Fruit fly (Drosophila melanogaster) whole organism: Measurements from ENCODE around the gene CG4455.

ENCODE experiments used
- CG8478 ChIP-seq: fragments of >200 bp; optimal IDR thresholded peaks from 2 replicates; lab custom pipeline; 2018; ENCODE audit warnings: inconsistent platforms
- Dll ChIP-seq: fragments of >200 bp; optimal IDR thresholded peaks from 2 replicates; lab custom pipeline; 2017
- EcR ChIP-seq, 2 experiments: fragments of >200 bp; optimal IDR thresholded peaks; 2 replicates each; lab custom pipeline; 2017; ENCODE audit warnings: missing biosample characterization in 2 of 2, missing genetic modification characterization in 2 of 2, missing genetic modification reagents in 2 of 2
- pan ChIP-seq: fragments of >200 bp; optimal IDR thresholded peaks from 2 replicates; lab custom pipeline; 2017
- psq ChIP-seq: fragments of >200 bp; optimal IDR thresholded peaks from 2 replicates; lab custom pipeline; 2017
- usp ChIP-seq: fragments of >200 bp; optimal IDR thresholded peaks from 2 replicates; lab custom pipeline; 2017; ENCODE audit warnings: missing biosample characterization, missing genetic modification characterization, mixed read lengths

The CG4455 gene

DNA sequence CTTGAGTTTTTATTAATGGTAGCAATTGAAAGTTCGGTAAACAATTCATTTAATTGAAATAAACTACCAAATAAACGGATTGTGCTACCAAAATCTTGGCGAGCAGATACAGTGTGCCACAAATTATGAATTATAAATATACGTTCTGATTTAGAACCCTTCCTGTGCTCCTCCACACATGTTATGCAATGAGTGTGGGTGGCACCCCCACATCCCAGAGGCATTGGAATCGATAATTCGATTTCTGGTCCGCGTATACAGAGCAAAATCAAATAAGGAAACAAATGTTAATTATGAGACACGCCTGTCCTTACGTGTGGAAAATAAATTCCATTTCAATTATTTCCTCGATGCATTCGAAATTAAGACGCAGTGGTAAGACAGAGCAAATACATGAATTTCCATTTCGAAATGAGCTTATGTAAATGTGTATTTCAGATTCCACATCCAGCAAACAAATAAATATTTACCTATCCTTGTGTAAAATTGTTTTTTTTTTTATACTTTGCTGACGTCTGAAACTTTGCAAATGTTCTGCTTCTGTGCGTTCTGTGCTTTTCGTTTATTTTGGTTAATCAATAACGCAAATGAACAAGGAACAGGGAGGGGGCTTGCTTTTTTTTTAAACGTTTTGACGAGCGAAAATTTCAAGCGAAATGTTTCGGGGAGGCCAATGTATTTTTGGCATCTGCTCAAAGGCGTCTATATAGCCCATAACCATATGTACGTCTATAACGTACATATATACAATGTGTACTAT is 30.7 kb upstream of the CG4455 start:
- TF ChIP-seq EcR (GFP tag; optimal IDR thresholded peaks at IDR 0.05; lab: Kevin White, UChicago), result no peak
- TF ChIP-seq Dll (lab: Kevin White, UChicago), result no peak
- TF ChIP-seq psq (lab: Kevin White, UChicago), result no peak
- TF ChIP-seq pan, result no peak
- no peak for TF ChIP-seq CG8478 (lab: Kevin White, UChicago)
- no peak for TF ChIP-seq usp

DNA sequence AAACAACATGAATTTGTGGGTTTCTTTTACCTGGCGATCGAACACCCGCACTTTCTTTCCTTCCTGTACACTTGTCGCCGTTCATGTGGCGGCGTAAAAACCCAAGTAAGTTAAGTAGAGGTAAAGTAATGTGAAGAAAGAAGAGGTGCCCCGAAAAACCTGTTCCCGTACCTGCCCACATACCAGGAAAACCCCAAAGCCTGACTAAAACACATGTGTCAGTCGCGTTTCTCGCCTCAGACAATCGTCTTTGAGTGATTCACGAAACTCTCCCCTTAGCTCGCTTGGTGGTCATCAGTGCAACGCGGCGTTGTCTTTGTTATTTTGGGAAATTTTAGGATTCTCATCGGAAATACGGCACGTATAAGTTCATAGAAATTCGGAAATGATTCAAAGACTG is 29.2 kb upstream of the CG4455 start:
- TF ChIP-seq psq (lab: Kevin White, UChicago), result no peak
- no peak for TF ChIP-seq usp
- TF ChIP-seq Dll (lab: Kevin White, UChicago), result no peak
- TF ChIP-seq EcR (GFP tag; optimal IDR thresholded peaks at IDR 0.05; lab: Kevin White, UChicago), result no peak
- no peak for TF ChIP-seq CG8478 (lab: Kevin White, UChicago)
- no peak for TF ChIP-seq pan

DNA sequence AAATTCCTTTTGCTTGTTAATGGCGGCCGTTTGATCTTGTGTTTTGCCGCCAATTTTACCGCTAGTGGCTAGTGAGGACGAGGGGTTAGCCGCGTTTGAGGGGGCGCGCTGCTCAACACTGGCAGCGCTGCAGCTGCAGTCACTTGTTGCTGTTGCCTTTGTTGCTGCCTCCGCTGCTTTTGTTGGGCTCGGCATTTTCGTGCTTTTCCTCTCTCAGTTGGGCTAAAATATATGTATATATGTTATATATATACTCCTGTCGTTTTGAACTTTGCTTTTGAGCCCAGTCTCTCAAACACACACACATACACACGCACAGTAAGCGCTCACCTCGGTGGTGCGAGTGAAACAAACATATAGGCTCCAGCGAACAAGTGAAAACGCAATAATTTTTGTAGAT is 27.9 kb upstream of the CG4455 start:
- no peak for TF ChIP-seq CG8478 (lab: Kevin White, UChicago)
- no peak for TF ChIP-seq pan
- no peak for TF ChIP-seq Dll (lab: Kevin White, UChicago)
- TF ChIP-seq psq (lab: Kevin White, UChicago), result no peak
- no peak for TF ChIP-seq EcR (GFP tag; optimal IDR thresholded peaks at IDR 0.05; lab: Kevin White, UChicago)
- no peak for TF ChIP-seq usp

DNA sequence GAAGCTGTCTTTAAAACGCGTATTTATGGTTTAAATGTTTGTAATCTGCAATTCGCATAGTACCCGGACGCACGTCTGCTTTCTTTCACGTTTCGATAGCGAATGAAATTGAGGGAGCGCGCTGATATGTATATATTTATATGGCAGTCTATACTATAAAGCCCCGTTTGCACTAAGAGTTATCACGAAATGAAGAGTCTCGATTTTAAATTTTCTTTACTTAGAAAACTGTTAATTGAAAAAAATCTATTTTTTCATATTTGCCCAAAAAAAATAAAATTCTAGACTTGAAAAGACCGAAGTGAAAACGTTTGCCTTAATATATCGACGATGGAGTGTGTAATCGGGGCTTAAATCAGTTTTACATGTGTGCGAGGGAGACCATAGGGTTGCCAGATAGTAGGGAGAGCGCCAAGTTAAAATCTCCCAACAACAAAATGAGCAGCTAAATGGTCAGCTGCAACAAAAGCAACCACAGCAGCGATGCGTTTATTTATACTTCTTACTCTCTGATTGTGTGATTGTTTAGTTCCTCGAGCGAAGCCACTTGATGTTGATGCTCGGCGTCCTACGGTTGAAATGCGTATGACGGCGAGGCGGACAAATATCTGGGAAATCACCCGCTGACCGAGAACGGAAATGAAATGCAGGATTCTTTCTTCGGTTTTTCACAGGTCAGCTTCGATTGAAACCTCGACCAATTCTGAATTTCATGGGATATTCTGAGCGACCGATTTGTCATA is 27.0 kb upstream of the CG4455 start, which contains the start of gene cact:
TSS of gene cact (minus strand) at position 693 of the 743 bp plus-strand sequence.
- TF ChIP-seq CG8478 (lab: Kevin White, UChicago) (no peak), Dll (lab: Kevin White, UChicago) (no peak), psq (lab: Kevin White, UChicago) (no peak), usp (no peak), EcR (GFP tag; optimal IDR thresholded peaks at IDR 0.05; lab: Kevin White, UChicago) (no peak), pan (no peak)

DNA sequence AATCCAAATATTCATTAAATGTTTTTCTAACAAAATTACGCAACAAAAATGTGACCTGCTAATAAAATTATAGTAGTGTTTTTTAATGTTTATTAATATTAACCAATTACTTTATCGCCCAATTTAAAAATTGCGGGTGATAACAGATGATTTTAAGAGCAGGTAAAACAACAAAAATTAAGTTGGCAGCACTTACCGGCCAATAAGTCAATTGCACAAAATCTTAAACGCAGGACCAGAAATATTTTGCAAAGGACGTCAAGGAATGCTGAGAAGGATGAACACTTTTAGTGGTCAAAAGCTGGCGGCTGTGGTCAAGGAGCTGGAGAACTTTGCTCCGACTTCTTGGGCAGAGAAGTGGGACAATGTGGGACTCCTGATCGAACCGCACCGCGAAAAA is 25.8 kb upstream of the CG4455 start, which contains the start of gene CG4278:
TSS of gene CG4278 (plus strand) at position 178 of the 400 bp plus-strand sequence.
- TF ChIP-seq EcR (GFP tag; optimal IDR thresholded peaks at IDR 0.05; lab: Kevin White, UChicago) (no peak), usp (no peak), psq (lab: Kevin White, UChicago) (no peak), Dll (lab: Kevin White, UChicago) (no peak), CG8478 (lab: Kevin White, UChicago) (no peak), pan (no peak)

DNA sequence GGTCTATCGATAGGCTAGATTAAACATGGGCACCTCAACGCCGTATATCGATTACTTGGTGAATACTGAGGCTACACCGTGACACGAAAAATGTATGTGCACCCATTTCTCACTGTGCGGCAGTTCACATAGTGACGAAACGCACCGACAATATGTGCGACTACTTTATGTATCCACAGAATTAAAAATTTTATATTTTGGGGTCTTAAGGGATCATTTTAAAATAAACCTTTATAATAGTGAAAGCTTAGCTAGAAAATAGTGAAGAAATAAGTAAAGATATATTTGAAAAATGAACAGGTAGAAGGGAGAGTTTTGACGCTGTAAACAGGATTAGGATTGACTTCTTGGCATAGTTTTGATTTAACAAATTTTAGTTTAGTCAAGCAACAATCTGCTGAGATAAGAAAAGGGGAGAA is 23.6 kb upstream of the CG4455 start, which contains the start of gene mRpL4:
TSS of gene mRpL4 (minus strand) at position 31 of the 419 bp plus-strand sequence.
- no peak for TF ChIP-seq psq (lab: Kevin White, UChicago)
- no peak for TF ChIP-seq usp
- TF ChIP-seq CG8478 (lab: Kevin White, UChicago), result no peak
- no peak for TF ChIP-seq EcR (GFP tag; optimal IDR thresholded peaks at IDR 0.05; lab: Kevin White, UChicago)
- no peak for TF ChIP-seq pan
- no peak for TF ChIP-seq Dll (lab: Kevin White, UChicago)

DNA sequence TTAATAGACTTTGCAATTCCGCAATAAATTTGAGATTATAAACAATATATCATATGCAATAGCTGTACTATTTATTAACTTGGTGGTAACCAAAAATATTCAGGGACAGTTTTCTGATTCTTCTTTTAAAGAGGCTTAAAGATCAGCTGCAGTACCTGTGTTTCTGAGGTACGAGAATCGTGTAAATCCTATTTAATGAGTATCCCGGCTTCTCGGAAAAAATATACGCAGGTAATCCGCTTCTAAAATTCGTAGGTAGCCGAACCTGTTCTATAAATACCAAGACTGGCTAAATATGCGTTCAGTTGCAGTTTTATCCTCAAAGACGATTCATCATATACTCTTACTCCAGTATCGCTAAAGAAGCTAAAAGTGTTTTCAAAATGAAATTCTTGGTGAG is 23.1 kb upstream of the CG4455 start, which contains the start of gene CG4440:
TSS of gene CG4440 (plus strand) at position 301 of the 400 bp plus-strand sequence.
- TF ChIP-seq psq (lab: Kevin White, UChicago), result no peak
- no peak for TF ChIP-seq CG8478 (lab: Kevin White, UChicago)
- no peak for TF ChIP-seq EcR (GFP tag; optimal IDR thresholded peaks at IDR 0.05; lab: Kevin White, UChicago)
- TF ChIP-seq usp, result no peak
- no peak for TF ChIP-seq Dll (lab: Kevin White, UChicago)
- TF ChIP-seq pan, result no peak

DNA sequence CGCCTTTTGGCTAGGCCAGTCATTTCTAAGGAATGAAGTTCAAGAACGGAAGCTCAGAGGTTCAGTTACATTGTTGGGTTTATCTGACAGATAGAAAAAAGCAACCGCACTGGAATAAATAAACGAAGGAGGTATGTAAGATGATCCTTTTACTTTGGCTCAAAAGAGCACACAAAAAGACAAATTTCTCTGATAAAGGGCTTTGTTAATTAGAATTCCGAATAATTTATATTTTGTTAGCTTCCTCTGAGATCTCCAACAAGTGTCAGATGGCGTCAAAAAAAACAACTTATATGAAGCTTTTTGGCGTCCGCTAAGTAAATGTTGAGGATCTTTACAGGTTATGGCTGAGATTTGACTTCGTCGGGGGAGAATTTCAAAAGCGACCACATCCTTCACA is 14.9 kb upstream of the CG4455 start, which contains the start of gene CG31817:
TSS of gene CG31817 (minus strand) at position 101 of the 400 bp plus-strand sequence.
- TF ChIP-seq EcR (GFP tag; optimal IDR thresholded peaks at IDR 0.05; lab: Kevin White, UChicago) (no peak), pan (no peak), psq (lab: Kevin White, UChicago) (no peak), Dll (lab: Kevin White, UChicago) (no peak), usp (no peak), CG8478 (lab: Kevin White, UChicago) (no peak)

DNA sequence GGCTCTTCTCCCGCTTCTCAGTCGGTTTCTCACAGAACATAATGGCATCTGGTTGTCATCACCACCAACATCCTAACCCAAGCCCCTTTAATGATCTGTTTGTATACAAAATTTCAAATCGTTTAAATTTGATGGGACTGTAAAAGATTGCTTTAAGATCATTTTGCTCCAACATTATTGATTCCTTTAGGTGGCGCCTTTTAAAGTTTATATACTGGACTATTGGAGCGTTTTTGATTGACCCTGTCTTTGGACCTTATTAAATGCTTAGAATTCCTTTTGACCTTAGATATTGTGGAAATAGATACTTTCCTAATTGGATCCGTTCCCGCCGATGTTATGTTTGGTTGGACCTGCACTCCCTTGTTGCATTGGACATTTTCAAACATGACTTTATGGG is 12.5 kb upstream of the CG4455 start, which contains the start of gene CG42266:
TSS of gene CG42266 (minus strand) at position 101 of the 400 bp plus-strand sequence.
- TF ChIP-seq CG8478 (lab: Kevin White, UChicago), result no peak

DNA sequence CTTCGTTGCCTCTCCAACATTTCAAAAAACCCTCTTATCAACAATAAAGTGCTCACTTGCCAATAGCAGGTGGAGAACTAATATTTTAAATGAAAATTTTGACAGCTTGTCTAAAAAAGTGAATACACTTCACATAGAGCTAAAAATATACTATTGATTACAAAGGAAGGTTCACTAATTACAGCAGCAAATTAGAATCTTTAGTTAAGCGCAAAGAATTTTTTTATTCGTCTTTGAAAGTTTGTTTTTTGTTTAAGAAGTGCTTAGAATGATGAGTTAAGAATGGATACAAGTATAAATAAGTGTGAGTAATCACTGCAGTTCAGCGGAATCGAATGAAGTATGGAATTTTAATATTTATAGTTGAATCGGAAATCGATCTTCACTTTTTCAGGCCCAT is 10.5 kb upstream of the CG4455 start, which contains the start of gene CG44405:
TSS of gene CG44405 (minus strand) at position 101 of the 400 bp plus-strand sequence.
- no peak for TF ChIP-seq Dll (lab: Kevin White, UChicago)
- TF ChIP-seq usp, result no peak
- no peak for TF ChIP-seq pan
- no peak for TF ChIP-seq psq (lab: Kevin White, UChicago)

DNA sequence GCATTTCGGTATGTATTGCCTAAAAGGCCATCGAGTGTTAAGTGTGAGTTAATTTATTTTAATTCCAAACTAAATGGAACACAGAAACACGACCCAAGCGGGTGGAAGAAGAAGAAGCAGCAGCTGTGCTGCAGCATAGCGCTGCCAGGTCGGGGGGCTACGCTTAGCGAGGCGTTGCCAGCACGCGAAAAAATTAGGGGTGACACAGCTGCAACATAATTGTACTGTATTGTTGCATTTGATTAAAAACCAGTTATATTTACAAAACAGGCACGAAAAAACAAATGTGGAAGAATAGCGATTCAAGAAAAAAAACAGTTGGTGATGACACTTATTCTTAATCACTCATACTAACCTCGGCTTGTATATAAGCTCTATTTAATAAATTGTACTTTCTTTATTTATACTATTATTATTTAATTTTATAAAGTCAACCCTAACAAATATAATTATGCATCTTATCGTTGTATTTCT is 2.5 kb upstream of the CG4455 start:
- no peak for TF ChIP-seq Dll (lab: Kevin White, UChicago)
- TF ChIP-seq EcR (GFP tag; optimal IDR thresholded peaks at IDR 0.05; lab: Kevin White, UChicago), result no peak
- TF ChIP-seq CG8478 (lab: Kevin White, UChicago), result no peak
- no peak for TF ChIP-seq pan
- TF ChIP-seq usp, result no peak
- TF ChIP-seq psq (lab: Kevin White, UChicago), result no peak
